Worm (Caenorhabditis elegans) whole organism, early embryonic: ENCODE results near the gene nlp-78.

ENCODE experiments used
- B0310.2 ChIP-seq: sonication (generic microtip); optimal IDR thresholded peaks from 2 replicates; lab custom pipeline; 2016; ENCODE audit warnings: mild to moderate bottlenecking, missing genetic modification characterization, missing compliant biosample characterization
- F13C5.2 ChIP-seq: sonication (generic microtip); optimal IDR thresholded peaks from 2 replicates; lab custom pipeline; 2017; ENCODE audit warnings: mild to moderate bottlenecking, missing genetic modification characterization, inconsistent platforms, missing compliant biosample characterization
- aly-1 ChIP-seq: sonication (generic microtip); optimal IDR thresholded peaks from 2 replicates; lab custom pipeline; 2016; ENCODE audit warnings: missing genetic modification characterization, missing compliant biosample characterization
- ama-1 ChIP-seq: fragments of 150-350 bp; optimal IDR thresholded peaks from 2 replicates; lab custom pipeline; 2014
- ceh-13 ChIP-seq: fragments of 200-800 bp; sonication (Bioruptor generic); optimal IDR thresholded peaks from 2 replicates; lab custom pipeline; 2018; ENCODE audit warnings: mild to moderate bottlenecking, missing genetic modification characterization, missing compliant biosample characterization
- ceh-36 ChIP-seq: sonication (generic microtip); optimal IDR thresholded peaks from 2 replicates; lab custom pipeline; 2016; ENCODE audit warnings: missing genetic modification characterization, inconsistent platforms, missing compliant biosample characterization
- hmbx-1 ChIP-seq: sonication (generic microtip); optimal IDR thresholded peaks from 2 replicates; lab custom pipeline; 2016; ENCODE audit warnings: mild to moderate bottlenecking, missing genetic modification characterization, missing compliant biosample characterization
- hmg-4 ChIP-seq: fragments of 200-800 bp; sonication (Bioruptor generic); optimal IDR thresholded peaks from 2 replicates; lab custom pipeline; 2018; ENCODE audit warnings: mild to moderate bottlenecking, missing genetic modification characterization, missing compliant biosample characterization
- hnd-1 ChIP-seq: sonication (generic microtip); optimal IDR thresholded peaks from 2 replicates; lab custom pipeline; 2016; ENCODE audit warnings: missing genetic modification characterization, missing compliant biosample characterization
- scrt-1 ChIP-seq: fragments of 200-800 bp; sonication (Bioruptor generic); IDR thresholded peaks from 2 replicates; pipeline ENCODE4 v1.3.6; 2022; ENCODE audit warnings: missing genetic modification characterization, missing compliant biosample characterization
- sea-1 ChIP-seq: fragments of 200-800 bp; sonication (Bioruptor generic); conservative IDR thresholded peaks from 2 replicates; pipeline ENCODE4 v1.3.6; 2022; ENCODE audit warnings: missing genetic modification characterization, missing compliant biosample characterization
- tbx-11 ChIP-seq: fragments of 200-800 bp; sonication (Bioruptor generic); IDR thresholded peaks from 2 replicates; pipeline ENCODE4 v1.3.6; 2022; ENCODE audit warnings: missing genetic modification characterization, missing compliant biosample characterization
- tbx-37 ChIP-seq: fragments of 200-800 bp; sonication (Bioruptor generic); conservative IDR thresholded peaks from 2 replicates; pipeline ENCODE4 v1.3.6; 2022; ENCODE audit warnings: missing genetic modification reagents, missing genetic modification characterization, missing compliant biosample characterization

DNA sequence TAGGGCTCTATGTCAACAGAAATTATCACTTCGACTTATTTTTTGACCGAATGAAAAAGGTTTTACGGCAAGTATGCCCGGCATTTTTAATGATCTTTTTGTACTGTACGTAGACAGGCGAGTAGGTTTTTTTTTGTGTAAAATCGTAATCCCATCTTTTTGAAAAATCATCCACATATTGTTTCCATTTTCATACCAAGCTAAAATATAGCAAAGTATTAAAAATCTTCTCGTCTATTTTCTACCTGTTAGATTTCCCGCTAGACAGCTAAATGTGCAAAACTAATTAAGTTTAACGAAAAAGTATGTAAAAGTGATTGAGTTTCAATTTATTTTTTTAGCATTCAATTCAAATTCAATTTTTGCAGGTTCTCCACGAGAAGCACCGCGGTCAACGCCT lies 4.6 kb upstream of the nlp-78 start, which contains the start of gene C16D2.1:
- TF ChIP-seq ceh-13 (GFP tag; lab: Kevin White, UChicago) = no peak
- no peak for TF ChIP-seq ama-1 (lab: Kevin White, UChicago)
- TF ChIP-seq hmg-4 (GFP tag; lab: Kevin White, UChicago) = no peak
- TF ChIP-seq aly-1 (tag; lab: Kevin White, UChicago) = no peak
- TF ChIP-seq hnd-1 (tag; lab: Kevin White, UChicago) = no peak
- no peak for TF ChIP-seq hmbx-1
- TF ChIP-seq tbx-11 (GFP tag; lab: Robert Waterston, UW) = no peak
- TF ChIP-seq tbx-37 (GFP tag; lab: Robert Waterston, UW) = no peak
- no peak for TF ChIP-seq B0310.2 (tag; lab: Kevin White, UChicago)
- no peak for TF ChIP-seq scrt-1 (GFP tag; lab: Robert Waterston, UW)
- TF ChIP-seq ceh-36 (tag; lab: Kevin White, UChicago) = no peak
- TF ChIP-seq F13C5.2 (tag; lab: Kevin White, UChicago) = no peak
- no peak for TF ChIP-seq sea-1
